Fruit fly (Drosophila melanogaster) whole organism, prepupa: ENCODE results near the gene tna.

ENCODE experiments used
- CG10631 ChIP-seq: fragments of 200-800 bp; sonication (Bioruptor generic); optimal IDR thresholded peaks from 2 replicates; lab custom pipeline; 2016; ENCODE audit warnings: missing biosample characterization, missing genetic modification characterization
- CG10669 ChIP-seq: fragments of 200-800 bp; sonication (Bioruptor generic); optimal IDR thresholded peaks from 3 replicates; lab custom pipeline; 2018; ENCODE audit warnings: missing biosample characterization, mild to moderate bottlenecking, missing genetic modification characterization, moderate library complexity
- CG11294 ChIP-seq: fragments of 200-800 bp; sonication (Bioruptor generic); IDR thresholded peaks from 2 replicates; pipeline ENCODE4 v1.3.6; 2022; ENCODE audit warnings: missing biosample characterization, missing genetic modification characterization
- CG11762 ChIP-seq: fragments of 200-800 bp; sonication (Bioruptor generic); optimal IDR thresholded peaks from 3 replicates; lab custom pipeline; 2016; ENCODE audit warnings: missing biosample characterization, missing genetic modification characterization; ENCODE audit not compliant: insufficient read depth
- CG11902 ChIP-seq: fragments of 200-800 bp; sonication (Bioruptor generic); optimal IDR thresholded peaks from 3 replicates; lab custom pipeline; 2016; ENCODE audit warnings: missing biosample characterization, missing genetic modification characterization
- CG15336 ChIP-seq: fragments of 200-800 bp; sonication (Bioruptor generic); IDR thresholded peaks from 2 replicates; pipeline ENCODE4 v1.3.6; 2022; ENCODE audit warnings: missing biosample characterization, missing genetic modification characterization
- CG16779 ChIP-seq: fragments of 200-800 bp; sonication (Bioruptor generic); optimal IDR thresholded peaks from 3 replicates; lab custom pipeline; 2017; ENCODE audit warnings: missing biosample characterization, mild to moderate bottlenecking, missing genetic modification characterization
- CG3032 ChIP-seq: fragments of 200-800 bp; optimal IDR thresholded peaks from 2 replicates; lab custom pipeline; 2019; ENCODE audit warnings: missing biosample characterization, mild to moderate bottlenecking, missing genetic modification characterization, moderate library complexity
- CG31627 ChIP-seq: fragments of 200-800 bp; sonication (Bioruptor generic); optimal IDR thresholded peaks from 3 replicates; lab custom pipeline; 2016; ENCODE audit warnings: missing biosample characterization, missing genetic modification characterization
- CG32006 ChIP-seq: fragments of 200-800 bp; sonication (Bioruptor generic); optimal IDR thresholded peaks from 3 replicates; lab custom pipeline; 2017; ENCODE audit warnings: missing biosample characterization, mild to moderate bottlenecking, missing genetic modification characterization
- CG34406 ChIP-seq: fragments of 200-800 bp; sonication (Bioruptor generic); optimal IDR thresholded peaks from 3 replicates; lab custom pipeline; 2016; ENCODE audit warnings: missing biosample characterization, missing genetic modification characterization
- CG3919 ChIP-seq: fragments of 200-800 bp; sonication (Bioruptor generic); optimal IDR thresholded peaks from 3 replicates; lab custom pipeline; 2016; ENCODE audit warnings: missing biosample characterization, missing genetic modification characterization
- CG6163 ChIP-seq: fragments of 200-800 bp; sonication (Bioruptor generic); IDR thresholded peaks from 3 replicates; pipeline ENCODE4 v1.3.6; 2022; ENCODE audit warnings: missing biosample characterization, missing genetic modification characterization
- CG6276 ChIP-seq: fragments of 200-800 bp; sonication (Bioruptor generic); optimal IDR thresholded peaks from 2 replicates; lab custom pipeline; 2017; ENCODE audit warnings: missing biosample characterization, mild to moderate bottlenecking, missing genetic modification characterization
- CG6792 ChIP-seq: fragments of 200-800 bp; sonication (Bioruptor generic); optimal IDR thresholded peaks from 3 replicates; lab custom pipeline; 2016; ENCODE audit warnings: missing biosample characterization, missing genetic modification characterization
- CG6808 ChIP-seq: fragments of 200-800 bp; sonication (Bioruptor generic); optimal IDR thresholded peaks from 3 replicates; lab custom pipeline; 2017; ENCODE audit warnings: missing biosample characterization, missing genetic modification characterization, mild to moderate bottlenecking, moderate library complexity, missing genetic modification reagents
- CG7368 ChIP-seq: fragments of 200-800 bp; sonication (Bioruptor generic); optimal IDR thresholded peaks from 3 replicates; lab custom pipeline; 2016; ENCODE audit warnings: missing biosample characterization, missing genetic modification characterization
- CG8119 ChIP-seq: fragments of 200-800 bp; sonication (Bioruptor generic); IDR thresholded peaks from 3 replicates; pipeline ENCODE4 v1.3.6; 2022; ENCODE audit warnings: missing biosample characterization, missing genetic modification characterization
- CG8319 ChIP-seq: fragments of 200-800 bp; sonication (Bioruptor generic); optimal IDR thresholded peaks from 3 replicates; lab custom pipeline; 2016; ENCODE audit warnings: missing biosample characterization, missing genetic modification characterization
- CG8632 ChIP-seq: fragments of 200-800 bp; sonication (Bioruptor generic); optimal IDR thresholded peaks from 3 replicates; lab custom pipeline; 2016; ENCODE audit warnings: missing biosample characterization, missing genetic modification characterization
- CG9139 ChIP-seq: fragments of 200-800 bp; sonication (Bioruptor generic); optimal IDR thresholded peaks from 3 replicates; lab custom pipeline; 2017; ENCODE audit warnings: missing biosample characterization, mild to moderate bottlenecking, missing genetic modification characterization
- Eip75B ChIP-seq: fragments of 200-800 bp; sonication (Bioruptor generic); optimal IDR thresholded peaks from 3 replicates; lab custom pipeline; 2016; ENCODE audit warnings: missing biosample characterization, missing genetic modification characterization
- Eip78C ChIP-seq: fragments of 200-800 bp; sonication (Bioruptor generic); peaks from one replicate; lab custom pipeline; 2016; ENCODE audit warnings: missing biosample characterization, missing genetic modification characterization
- Eip93F ChIP-seq: fragments of 200-800 bp; sonication (Bioruptor generic); optimal IDR thresholded peaks from 2 replicates; lab custom pipeline; 2016; ENCODE audit warnings: missing biosample characterization, mild to moderate bottlenecking, missing genetic modification characterization
- Ets21C ChIP-seq: fragments of 200-800 bp; sonication (Bioruptor generic); optimal IDR thresholded peaks from 3 replicates; lab custom pipeline; 2016; ENCODE audit warnings: missing biosample characterization, missing genetic modification characterization
- Ets96B ChIP-seq: fragments of 200-800 bp; optimal IDR thresholded peaks from 2 replicates; lab custom pipeline; 2019; ENCODE audit warnings: missing biosample characterization, mild to moderate bottlenecking, missing genetic modification characterization, moderate library complexity
- Gug ChIP-seq: fragments of 200-800 bp; sonication (Bioruptor generic); IDR thresholded peaks from 2 replicates; pipeline ENCODE4 v1.3.6; 2022; ENCODE audit warnings: missing biosample characterization, missing genetic modification characterization
- Hr38 ChIP-seq: sonication (Bioruptor generic); optimal IDR thresholded peaks from 2 replicates; lab custom pipeline; 2016; ENCODE audit warnings: missing biosample characterization, missing genetic modification characterization
- Hr39 ChIP-seq: fragments of 200-800 bp; sonication (Bioruptor generic); optimal IDR thresholded peaks from 2 replicates; lab custom pipeline; 2016; ENCODE audit warnings: missing biosample characterization, missing genetic modification characterization
- Hr4 ChIP-seq: fragments of 200-800 bp; sonication (Bioruptor generic); optimal IDR thresholded peaks from 3 replicates; lab custom pipeline; 2016; ENCODE audit warnings: missing biosample characterization, missing genetic modification characterization
- Lpt ChIP-seq: fragments of 200-800 bp; sonication (Bioruptor generic); optimal IDR thresholded peaks from 3 replicates; lab custom pipeline; 2016; ENCODE audit warnings: missing biosample characterization, missing genetic modification characterization
- Met ChIP-seq: fragments of 200-800 bp; sonication (Bioruptor generic); optimal IDR thresholded peaks from 3 replicates; lab custom pipeline; 2016; ENCODE audit warnings: missing biosample characterization, missing genetic modification characterization
- OdsH ChIP-seq: fragments of 200-800 bp; sonication (Bioruptor generic); optimal IDR thresholded peaks from 3 replicates; lab custom pipeline; 2016; ENCODE audit warnings: missing biosample characterization, missing genetic modification characterization
- Sox102F ChIP-seq: fragments of 200-800 bp; sonication (Bioruptor generic); optimal IDR thresholded peaks from 2 replicates; lab custom pipeline; 2016; ENCODE audit warnings: missing biosample characterization, mild to moderate bottlenecking, missing genetic modification characterization
- achi ChIP-seq: fragments of 200-800 bp; sonication (Bioruptor generic); optimal IDR thresholded peaks from 3 replicates; lab custom pipeline; 2016; ENCODE audit warnings: missing biosample characterization, missing genetic modification characterization
- acj6 ChIP-seq: fragments of 200-800 bp; sonication (Bioruptor generic); optimal IDR thresholded peaks from 3 replicates; lab custom pipeline; 2016; ENCODE audit warnings: missing biosample characterization, missing genetic modification characterization
- cyc ChIP-seq: fragments of 200-800 bp; sonication (Bioruptor generic); optimal IDR thresholded peaks from 3 replicates; lab custom pipeline; 2016; ENCODE audit warnings: missing biosample characterization, missing genetic modification characterization
- dsx ChIP-seq: fragments of 200-800 bp; optimal IDR thresholded peaks from 3 replicates; lab custom pipeline; 2019; ENCODE audit warnings: missing biosample characterization, mild to moderate bottlenecking, missing genetic modification characterization, moderate library complexity; ENCODE audit not compliant: poor library complexity, severe bottlenecking
- eg ChIP-seq: fragments of 200-800 bp; sonication (Bioruptor generic); IDR thresholded peaks from 3 replicates; pipeline ENCODE4 v1.3.6; 2022; ENCODE audit warnings: missing biosample characterization, missing genetic modification characterization
- esn ChIP-seq: fragments of 200-800 bp; sonication (Bioruptor generic); optimal IDR thresholded peaks from 2 replicates; lab custom pipeline; 2016; ENCODE audit warnings: missing biosample characterization, mild to moderate bottlenecking, missing genetic modification characterization, moderate library complexity
- fd59A ChIP-seq: fragments of 200-800 bp; sonication (Bioruptor generic); optimal IDR thresholded peaks from 2 replicates; lab custom pipeline; 2017; ENCODE audit warnings: missing biosample characterization, mild to moderate bottlenecking, missing genetic modification characterization, missing genetic modification reagents
- fd85E ChIP-seq: fragments of 200-800 bp; sonication (Bioruptor generic); optimal IDR thresholded peaks from 3 replicates; lab custom pipeline; 2016; ENCODE audit warnings: missing biosample characterization, missing genetic modification characterization
- lz ChIP-seq: fragments of 200-800 bp; sonication (Bioruptor generic); optimal IDR thresholded peaks from 3 replicates; lab custom pipeline; 2016; ENCODE audit warnings: missing biosample characterization, missing genetic modification characterization
- net ChIP-seq: fragments of 200-800 bp; sonication (Bioruptor generic); optimal IDR thresholded peaks from 3 replicates; lab custom pipeline; 2016; ENCODE audit warnings: missing biosample characterization, missing genetic modification characterization
- pdm3 ChIP-seq: fragments of 200-800 bp; sonication (Bioruptor generic); optimal IDR thresholded peaks from 3 replicates; lab custom pipeline; 2016; ENCODE audit warnings: missing biosample characterization, missing genetic modification characterization
- salr ChIP-seq, 2 experiments: fragments of 200-800 bp; sonication (Bioruptor generic); optimal IDR thresholded peaks; 3 replicates each; lab custom pipeline; 2016 to 2018; ENCODE audit warnings: missing biosample characterization in 2 of 2, missing genetic modification characterization in 2 of 2, mild to moderate bottlenecking in 1 of 2
- spab ChIP-seq: fragments of 200-800 bp; sonication (Bioruptor generic); optimal IDR thresholded peaks from 2 replicates; lab custom pipeline; 2017; ENCODE audit warnings: missing biosample characterization, mild to moderate bottlenecking, missing genetic modification characterization, missing genetic modification reagents
- ss ChIP-seq, 2 experiments: fragments of 200-800 bp; sonication (Bioruptor generic); optimal IDR thresholded peaks; 2 replicates in 1 of 2; 3 replicates in 1 of 2; lab custom pipeline; 2017 to 2018; ENCODE audit warnings: mild to moderate bottlenecking in 2 of 2, missing biosample characterization in 2 of 2, missing genetic modification characterization in 2 of 2, moderate library complexity in 1 of 2
- svp ChIP-seq: fragments of 200-800 bp; sonication (Bioruptor generic); peaks from one replicate; lab custom pipeline; 2016; ENCODE audit warnings: missing biosample characterization, missing genetic modification characterization

Gene tna

dm6 chr3L:10793250-10793649 lies 42.1 kb upstream of the tna start:
- TF ChIP-seq CG10669 (GFP tag; lab: Kevin White, UChicago) (no peak), CG6163 (GFP tag; lab: Robert Waterston, UW) (peak; percentile 30; the same call in 1 of the 3 replicates), eg (GFP tag; lab: Robert Waterston, UW) (peak; percentile 16; the same call in 1 of the 3 replicates), CG16779 (tag; lab: Kevin White, UChicago) (no peak), ss (GFP tag; optimal IDR thresholded peaks at IDR 0.05; lab: Kevin White, UChicago) (no peak), svp (peak; percentile 77), Eip78C (peak; percentile 26), CG32006 (peak; percentile 45)

dm6 chr3L:10793889-10794478 lies 41.3 kb upstream of the tna start:
- TF ChIP-seq fd59A (no peak), Eip78C (peak; percentile 93), CG8632 (peak; percentile 24), salr (GFP tag; optimal IDR thresholded peaks at IDR 0.05; lab: Kevin White, UChicago) (peak in 1 of 2 experiments; percentile 87), Sox102F (GFP tag; lab: Kevin White, UChicago) (peak; percentile 74), Hr4 (GFP tag; lab: Kevin White, UChicago) (peak; percentile 95), CG3032 (peak; percentile 23), CG34406 (peak; percentile 49), CG7368 (GFP tag; lab: Kevin White, UChicago) (peak; percentile 18), net (GFP tag; lab: Kevin White, UChicago) (peak; percentile 73), CG32006 (peak; percentile 97), CG31627 (GFP tag; lab: Kevin White, UChicago) (peak; percentile 69), Lpt (GFP tag; lab: Kevin White, UChicago) (peak; percentile 85), CG6792 (peak; percentile 53), eg (GFP tag; lab: Robert Waterston, UW) (peak; percentile 91), spab (GFP tag; lab: Kevin White, UChicago) (peak; percentile 12), CG8119 (GFP tag; lab: Robert Waterston, UW) (peak; percentile 90), Hr39 (GFP tag; lab: Kevin White, UChicago) (peak; percentile 75), Eip75B (GFP tag; lab: Kevin White, UChicago) (peak; percentile 28), CG15336 (peak; percentile 94), Ets21C (peak; percentile 52), CG10631 (GFP tag; lab: Kevin White, UChicago) (peak; percentile 72), CG11762 (peak; percentile 54), CG6163 (GFP tag; lab: Robert Waterston, UW) (peak; percentile 85), Hr38 (no peak), acj6 (GFP tag; lab: Kevin White, UChicago) (peak; percentile 63), cyc (peak; percentile 73), esn (GFP tag; lab: Kevin White, UChicago) (peak; percentile 75), svp (peak; percentile 49), CG8319 (GFP tag; lab: Kevin White, UChicago) (no peak), Met (GFP tag; lab: Kevin White, UChicago) (peak; percentile 81), CG11294 (GFP tag; lab: Robert Waterston, UW) (peak; percentile 67), CG10669 (GFP tag; lab: Kevin White, UChicago) (peak; percentile 28), CG3919 (peak; percentile 54), Gug (GFP tag; lab: Robert Waterston, UW) (peak; percentile 81), CG6276 (GFP tag; lab: Kevin White, UChicago) (peak; percentile 85), CG6808 (GFP tag; lab: Kevin White, UChicago) (no peak), dsx (GFP tag; lab: Kevin White, UChicago) (no peak), CG11902 (GFP tag; lab: Kevin White, UChicago) (peak; percentile 23), achi (GFP tag; lab: Kevin White, UChicago) (peak; percentile 78), pdm3 (GFP tag; lab: Kevin White, UChicago) (peak; percentile 74), Eip93F (GFP tag; lab: Kevin White, UChicago) (no peak), lz (peak; percentile 71), CG9139 (GFP tag; lab: Kevin White, UChicago) (no peak), OdsH (GFP tag; lab: Kevin White, UChicago) (peak; percentile 80), Ets96B (tag; lab: Kevin White, UChicago) (peak; percentile 19), fd85E (no peak)
